Fruit fly (Drosophila melanogaster): ENCODE data around the gene CG6707.

CG6707 gene

dm6 chr3L:9855784-9856426 lies 42.5 kb downstream of the CG6707 start (continued):
- TF ChIP-seq CG13296 (GFP tag; optimal IDR thresholded peaks at IDR 0.05), result peak; percentile 92
- TF ChIP-seq ftz-f1 (GFP tag; optimal IDR thresholded peaks at IDR 0.05), result peak; percentile 38
- TF ChIP-seq otp (GFP tag; IDR thresholded peaks at IDR 0.05), result peak; percentile 98
- peak; percentile 98 for TF ChIP-seq CG5245 (GFP tag; optimal IDR thresholded peaks at IDR 0.05)
- peak; percentile 97 for TF ChIP-seq Hsf (GFP tag; optimal IDR thresholded peaks at IDR 0.05)
- TF ChIP-seq twi (tag; optimal IDR thresholded peaks at IDR 0.05), result peak; percentile 100
- peak; percentile 81 for TF ChIP-seq Hmx (GFP tag; optimal IDR thresholded peaks at IDR 0.05)
- TF ChIP-seq cwo (GFP tag; optimal IDR thresholded peaks at IDR 0.05), result peak; percentile 90
- TF ChIP-seq salm (tag; optimal IDR thresholded peaks at IDR 0.05), result peak; percentile 95
- peak; percentile 94 for TF ChIP-seq jing (GFP tag; optimal IDR thresholded peaks at IDR 0.05)
- TF ChIP-seq Ravus (GFP tag; IDR thresholded peaks at IDR 0.05), result peak; percentile 81
- peak; percentile 97 for TF ChIP-seq CG16863 (GFP tag; optimal IDR thresholded peaks at IDR 0.05)
- peak; percentile 97 for TF ChIP-seq CG2875 (GFP tag; optimal IDR thresholded peaks at IDR 0.05)
- TF ChIP-seq E2f2 (GFP tag; IDR thresholded peaks at IDR 0.05), result peak; percentile 77
- peak; percentile 72 for TF ChIP-seq CTCF (GFP tag; optimal IDR thresholded peaks at IDR 0.05)
- TF ChIP-seq CG31224 (GFP tag; IDR thresholded peaks at IDR 0.05), result peak; percentile 89
- TF ChIP-seq CG9437 (GFP tag; optimal IDR thresholded peaks at IDR 0.05), result peak; percentile 86
- peak; percentile 93 for TF ChIP-seq eyg (GFP tag; optimal IDR thresholded peaks at IDR 0.05)
- TF ChIP-seq pnt (GFP tag; optimal IDR thresholded peaks at IDR 0.05), result peak; percentile 98
- no peak for TF ChIP-seq knrl (GFP tag; IDR thresholded peaks at IDR 0.05; ENCODE audit: partially characterized antibody)
- TF ChIP-seq CG31365 (tag; optimal IDR thresholded peaks at IDR 0.05), result peak; percentile 88
- peak; percentile 91 for TF ChIP-seq CG7271 (tag; optimal IDR thresholded peaks at IDR 0.05)
- TF ChIP-seq CG5953 (GFP tag; IDR thresholded peaks at IDR 0.05), result peak; percentile 97
- peak; percentile 100 for TF ChIP-seq sens (GFP tag)
- no peak for TF ChIP-seq CG1832 (GFP tag; optimal IDR thresholded peaks at IDR 0.05)
- TF ChIP-seq CG33213 (GFP tag; optimal IDR thresholded peaks at IDR 0.05), result peak; percentile 96
- TF ChIP-seq wor (GFP tag; IDR thresholded peaks at IDR 0.05), result peak; percentile 97
- peak; percentile 99 for TF ChIP-seq CG17328 (GFP tag; IDR thresholded peaks at IDR 0.05)
- TF ChIP-seq ci (GFP tag; IDR thresholded peaks at IDR 0.05), result peak; percentile 99
- TF ChIP-seq ERR (GFP tag; optimal IDR thresholded peaks at IDR 0.05), result peak; percentile 97
- peak; percentile 94 for TF ChIP-seq CG7556 (GFP tag; optimal IDR thresholded peaks at IDR 0.05)
- peak; percentile 90 for TF ChIP-seq NFAT (GFP tag; IDR thresholded peaks at IDR 0.05)
- TF ChIP-seq fru (optimal IDR thresholded peaks at IDR 0.05), result no peak
- TF ChIP-seq CG1792 (GFP tag; optimal IDR thresholded peaks at IDR 0.05), result peak; percentile 97
- TF ChIP-seq Ptx1 (GFP tag; IDR thresholded peaks at IDR 0.05), result peak; percentile 97
- peak; percentile 97 for TF ChIP-seq Oli (tag; optimal IDR thresholded peaks at IDR 0.05)
- TF ChIP-seq usp (GFP tag; optimal IDR thresholded peaks at IDR 0.05), result no peak
- no peak for TF ChIP-seq ato (GFP tag; IDR thresholded peaks at IDR 0.05; ENCODE audit: partially characterized antibody)
- peak; percentile 88 for TF ChIP-seq Elba2 (GFP tag; optimal IDR thresholded peaks at IDR 0.05)
- no peak for TF ChIP-seq BEAF-32 (GFP tag; optimal IDR thresholded peaks at IDR 0.05)
- peak; percentile 98 for TF ChIP-seq ems (GFP tag; optimal IDR thresholded peaks at IDR 0.05)
- TF ChIP-seq CG18476 (GFP tag; optimal IDR thresholded peaks at IDR 0.05), result peak; percentile 97
- TF ChIP-seq CG16779 (GFP tag; IDR thresholded peaks at IDR 0.05), result peak; percentile 93
- TF ChIP-seq CG1233 (GFP tag; optimal IDR thresholded peaks at IDR 0.05), result peak; percentile 94
- TF ChIP-seq Ssrp (tag; optimal IDR thresholded peaks at IDR 0.05), result peak; percentile 96
- peak; percentile 94 for TF ChIP-seq CG11723 (GFP tag; optimal IDR thresholded peaks at IDR 0.05)
- TF ChIP-seq CG33557 (GFP tag; optimal IDR thresholded peaks at IDR 0.05), result peak; percentile 98
- peak; percentile 89 for TF ChIP-seq CG14965 (GFP tag; optimal IDR thresholded peaks at IDR 0.05; ENCODE audit: borderline replicate concordance)
- peak; percentile 94 for TF ChIP-seq CG4854 (GFP tag; optimal IDR thresholded peaks at IDR 0.05)
- peak; percentile 90 for TF ChIP-seq CG4707 (GFP tag; optimal IDR thresholded peaks at IDR 0.05)
- TF ChIP-seq CG30020 (tag; optimal IDR thresholded peaks at IDR 0.05), result peak; percentile 77

All from whole organism, embryonic.